Worm (Caenorhabditis elegans) whole organism, L1 larva: ENCODE measurements around the gene clec-176.

Experiments
- F16B12.6 ChIP-seq: fragments of 150-350 bp; optimal IDR thresholded peaks from 2 replicates; lab custom pipeline; 2014; ENCODE audit warnings: missing biosample characterization, missing genetic modification characterization
- Y116A8C.19 ChIP-seq: sonication (generic microtip); optimal IDR thresholded peaks from 2 replicates; lab custom pipeline; 2016; ENCODE audit warnings: missing compliant biosample characterization, missing genetic modification characterization, borderline replicate concordance
- aly-2 ChIP-seq: fragments of 150-350 bp; optimal IDR thresholded peaks from 2 replicates; lab custom pipeline; 2014; ENCODE audit warnings: missing biosample characterization, missing genetic modification characterization
- ama-1 ChIP-seq: fragments of 150-350 bp; optimal IDR thresholded peaks from 2 replicates; lab custom pipeline; 2014
- blmp-1 ChIP-seq: fragments of 150-350 bp; optimal IDR thresholded peaks from 2 replicates; lab custom pipeline; 2014; ENCODE audit warnings: missing biosample characterization, missing genetic modification characterization
- ceh-63 ChIP-seq: fragments of 200-800 bp; sonication (Bioruptor generic); optimal IDR thresholded peaks from 2 replicates; lab custom pipeline; 2018; ENCODE audit warnings: mild to moderate bottlenecking, missing genetic modification characterization, missing compliant biosample characterization
- ceh-82 ChIP-seq, 3 experiments: fragments of 150-350 bp in 1 of 3; sonication (generic microtip) in 2 of 3; optimal IDR thresholded peaks; 2 replicates each; lab custom pipeline; 2014 to 2017; ENCODE audit warnings: missing biosample characterization in 3 of 3, missing genetic modification characterization in 3 of 3
- efl-1 ChIP-seq, 4 experiments: fragments of 150-350 bp; optimal IDR thresholded peaks in 3 of 4; peaks in 1 of 4; 1 replicate in 1 of 4; 2 replicates in 3 of 4; lab custom pipeline; 2014; ENCODE audit warnings: missing biosample characterization in 2 of 4, missing genetic modification characterization in 2 of 4, missing genetic modification reagents in 2 of 4
- efl-3 ChIP-seq: fragments of 200-800 bp; sonication (Bioruptor generic); optimal IDR thresholded peaks from 2 replicates; lab custom pipeline; 2018; ENCODE audit warnings: mild to moderate bottlenecking, missing genetic modification characterization, missing compliant biosample characterization
- fos-1 ChIP-seq: fragments of 150-350 bp; optimal IDR thresholded peaks from 2 replicates; lab custom pipeline; 2014; ENCODE audit warnings: missing biosample characterization, missing genetic modification characterization
- grh-1 ChIP-seq: fragments of 200-800 bp; sonication (Bioruptor generic); IDR thresholded peaks from 2 replicates; pipeline ENCODE4 v1.3.6; 2022; ENCODE audit warnings: missing genetic modification reagents, missing genetic modification characterization, missing compliant biosample characterization
- hlh-17 ChIP-seq: fragments of 200-800 bp; sonication (Bioruptor generic); optimal IDR thresholded peaks from 2 replicates; lab custom pipeline; 2018; ENCODE audit warnings: missing genetic modification characterization, mild to moderate bottlenecking, missing compliant biosample characterization, moderate library complexity, borderline replicate concordance
- hlh-4 ChIP-seq: sonication (generic microtip); optimal IDR thresholded peaks from 2 replicates; lab custom pipeline; 2016; ENCODE audit warnings: mild to moderate bottlenecking, missing genetic modification characterization, missing compliant biosample characterization
- hpl-2 ChIP-seq: fragments of 150-350 bp; optimal IDR thresholded peaks from 2 replicates; lab custom pipeline; 2014; ENCODE audit warnings: missing biosample characterization, missing genetic modification reagents, missing genetic modification characterization
- isw-1 ChIP-seq: fragments of 200-800 bp; sonication (Bioruptor generic); IDR thresholded peaks from 2 replicates; pipeline ENCODE4 v1.3.6; 2022; ENCODE audit warnings: missing genetic modification characterization, missing compliant biosample characterization
- lin-13 ChIP-seq: fragments of 150-350 bp; optimal IDR thresholded peaks from 2 replicates; lab custom pipeline; 2014; ENCODE audit warnings: missing biosample characterization, missing genetic modification reagents, missing genetic modification characterization
- lin-14 ChIP-seq: fragments of 200-800 bp; sonication (Bioruptor generic); optimal IDR thresholded peaks from 2 replicates; lab custom pipeline; 2018; ENCODE audit warnings: mild to moderate bottlenecking, missing genetic modification characterization, moderate library complexity, missing compliant biosample characterization
- lin-39 ChIP-seq: fragments of 150-350 bp; optimal IDR thresholded peaks from 2 replicates; lab custom pipeline; 2014; ENCODE audit warnings: missing biosample characterization, missing genetic modification reagents, missing genetic modification characterization
- lir-3 ChIP-seq: sonication (generic microtip); optimal IDR thresholded peaks from 2 replicates; lab custom pipeline; 2016; ENCODE audit warnings: mild to moderate bottlenecking, missing genetic modification characterization, moderate library complexity, missing compliant biosample characterization; ENCODE audit not compliant: poor library complexity
- nhr-12 ChIP-seq: sonication (generic microtip); optimal IDR thresholded peaks from 2 replicates; lab custom pipeline; 2017; ENCODE audit warnings: missing biosample characterization, missing genetic modification characterization
- nhr-20 ChIP-seq: sonication (generic microtip); optimal IDR thresholded peaks from 2 replicates; lab custom pipeline; 2016; ENCODE audit warnings: mild to moderate bottlenecking, missing genetic modification characterization, missing compliant biosample characterization
- nhr-28 ChIP-seq: fragments of 150-350 bp; optimal IDR thresholded peaks from 2 replicates; lab custom pipeline; 2014; ENCODE audit warnings: missing biosample characterization, missing genetic modification characterization
- nhr-47 ChIP-seq: sonication (generic microtip); optimal IDR thresholded peaks from 2 replicates; lab custom pipeline; 2016; ENCODE audit warnings: mild to moderate bottlenecking, missing genetic modification characterization, moderate library complexity, missing compliant biosample characterization
- nhr-85 ChIP-seq: sonication (generic microtip); peaks from one replicate; lab custom pipeline; 2016; ENCODE audit warnings: missing genetic modification characterization, inconsistent platforms, missing compliant biosample characterization
- nhr-90 ChIP-seq: sonication (generic microtip); optimal IDR thresholded peaks from 2 replicates; lab custom pipeline; 2016; ENCODE audit warnings: mild to moderate bottlenecking, missing genetic modification characterization, missing compliant biosample characterization; ENCODE audit not compliant: poor library complexity
- pax-3 ChIP-seq: fragments of 200-800 bp; sonication (Bioruptor generic); optimal IDR thresholded peaks from 2 replicates; lab custom pipeline; 2018; ENCODE audit warnings: mild to moderate bottlenecking, missing genetic modification characterization, moderate library complexity, missing compliant biosample characterization
- rnt-1 ChIP-seq: sonication (generic microtip); optimal IDR thresholded peaks from 2 replicates; lab custom pipeline; 2016; ENCODE audit warnings: mild to moderate bottlenecking, missing genetic modification characterization, moderate library complexity, missing compliant biosample characterization
- snpc-4 ChIP-seq: fragments of 150-350 bp; optimal IDR thresholded peaks from 2 replicates; lab custom pipeline; 2014; ENCODE audit warnings: missing biosample characterization, missing genetic modification characterization
- sox-4 ChIP-seq: sonication (generic microtip); optimal IDR thresholded peaks from 2 replicates; lab custom pipeline; 2016; ENCODE audit warnings: missing genetic modification characterization, missing compliant biosample characterization
- sup-37 ChIP-seq: fragments of 200-800 bp; sonication (Bioruptor generic); optimal IDR thresholded peaks from 2 replicates; lab custom pipeline; 2018; ENCODE audit warnings: mild to moderate bottlenecking, missing genetic modification characterization, missing compliant biosample characterization
- tbx-2 ChIP-seq: sonication (generic microtip); optimal IDR thresholded peaks from 2 replicates; lab custom pipeline; 2016; ENCODE audit warnings: missing genetic modification characterization, missing compliant biosample characterization
- tlp-1 ChIP-seq: fragments of 150-350 bp; optimal IDR thresholded peaks from 2 replicates; lab custom pipeline; 2014; ENCODE audit warnings: missing biosample characterization, missing genetic modification characterization
- unc-62 ChIP-seq: fragments of 150-350 bp; optimal IDR thresholded peaks from 2 replicates; lab custom pipeline; 2014; ENCODE audit warnings: missing biosample characterization, missing genetic modification reagents, missing genetic modification characterization
- unc-86 ChIP-seq: sonication (generic microtip); optimal IDR thresholded peaks from 2 replicates; lab custom pipeline; 2016; ENCODE audit warnings: missing genetic modification characterization, missing compliant biosample characterization
- vab-15 ChIP-seq: sonication (generic microtip); optimal IDR thresholded peaks from 2 replicates; lab custom pipeline; 2017; ENCODE audit warnings: missing genotype, mild to moderate bottlenecking, missing genetic modification characterization, missing compliant biosample characterization
- ztf-11 ChIP-seq, 2 experiments: sonication (generic microtip); optimal IDR thresholded peaks; 2 replicates each; lab custom pipeline; 2016 to 2017; ENCODE audit warnings: missing genetic modification characterization in 2 of 2, missing biosample characterization in 1 of 2, missing compliant biosample characterization in 1 of 2

clec-176 gene

DNA sequence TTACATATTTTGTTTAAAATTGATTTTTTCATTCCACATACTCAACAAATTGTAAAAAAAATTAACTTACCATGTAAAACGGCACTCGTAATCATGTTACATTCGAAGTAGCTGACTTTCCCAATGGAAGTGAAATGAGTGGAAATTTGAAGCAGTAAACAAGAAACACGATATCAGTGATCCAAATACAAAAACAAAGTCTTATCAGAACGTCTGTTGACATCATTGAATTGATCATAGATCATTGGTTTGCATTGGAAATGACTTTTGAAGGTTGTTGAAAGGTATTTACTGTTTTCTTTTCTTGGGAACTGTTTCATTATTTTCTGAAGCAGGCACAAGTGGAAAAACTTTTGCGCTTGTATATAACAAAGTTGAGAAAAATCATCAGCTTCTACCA is 7.9 kb upstream of the clec-176 start, which contains the start of gene Y9C9A.16:
Y9C9A.16 (minus strand) TSS at position 131 of the 400 bp plus-strand sequence.
- no peak for TF ChIP-seq efl-3 (GFP tag; lab: Kevin White, UChicago)
- no peak for TF ChIP-seq tlp-1 (tag; lab: Kevin White, UChicago)
- TF ChIP-seq ceh-82 (tag; optimal IDR thresholded peaks at IDR 0.05; lab: Kevin White, UChicago): no peak
- TF ChIP-seq ceh-63: no peak
- no peak for TF ChIP-seq unc-86 (tag; lab: Kevin White, UChicago)
- TF ChIP-seq nhr-85 (tag; lab: Kevin White, UChicago): no peak
- TF ChIP-seq lin-14 (GFP tag; lab: Kevin White, UChicago): no peak
- TF ChIP-seq aly-2 (tag; lab: Kevin White, UChicago): no peak
- TF ChIP-seq nhr-47 (tag; lab: Kevin White, UChicago): no peak
- TF ChIP-seq Y116A8C.19 (tag; lab: Kevin White, UChicago): no peak
- no peak for TF ChIP-seq tbx-2 (tag; lab: Kevin White, UChicago)
- no peak for TF ChIP-seq grh-1 (GFP tag; lab: Robert Waterston, UW)
- no peak for TF ChIP-seq pax-3 (tag; lab: Kevin White, UChicago)
- no peak for TF ChIP-seq ama-1
- TF ChIP-seq rnt-1 (tag; lab: Kevin White, UChicago): no peak
- no peak for TF ChIP-seq sox-4 (tag; lab: Kevin White, UChicago)
- TF ChIP-seq sup-37 (GFP tag; lab: Kevin White, UChicago): no peak
- no peak for TF ChIP-seq nhr-20
- no peak for TF ChIP-seq hpl-2
- TF ChIP-seq, all 84 proteins: peak for 0

DNA sequence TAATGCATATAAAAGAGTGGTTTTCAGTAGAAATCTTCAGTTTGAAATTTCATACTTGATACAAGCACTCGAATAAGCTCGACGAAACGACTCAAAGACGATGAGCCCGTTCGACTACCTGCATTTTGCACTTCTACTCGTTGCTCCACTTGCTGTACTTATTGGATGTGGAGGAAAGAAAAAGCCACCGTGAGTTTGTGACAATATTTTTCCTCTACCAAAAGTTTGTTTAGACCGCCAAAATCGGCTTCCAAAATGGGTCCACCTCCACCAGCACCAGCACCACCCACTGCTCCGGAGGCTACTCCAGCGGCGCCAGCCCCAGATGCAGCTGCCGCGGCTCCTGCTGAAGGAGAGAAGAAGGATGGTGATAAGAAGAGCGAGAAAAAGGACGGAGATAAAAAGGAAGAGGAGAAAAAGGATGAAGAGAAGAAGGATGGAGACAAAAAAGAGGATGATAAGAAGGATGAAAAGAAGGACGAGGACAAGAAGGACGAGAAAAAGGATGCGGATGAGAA is 6.6 kb upstream of the clec-176 start, which contains the start of gene E03H12.5:
E03H12.5 (plus strand) TSS at position 51 of the 518 bp plus-strand sequence.
- TF ChIP-seq pax-3 (tag; lab: Kevin White, UChicago): no peak
- no peak for TF ChIP-seq lir-3 (tag; lab: Kevin White, UChicago)
- TF ChIP-seq ztf-11 (tag; optimal IDR thresholded peaks at IDR 0.05; lab: Kevin White, UChicago): no peak
- TF ChIP-seq blmp-1 (tag; lab: Kevin White, UChicago): no peak
- no peak for TF ChIP-seq F16B12.6 (tag; lab: Kevin White, UChicago)

ce11 chrIV:4981027-4981426 is 2.8 kb upstream of the clec-176 start, which contains the start of gene srz-24:
TSS of gene srz-24 (minus strand) at chrIV:4981127.
- TF ChIP-seq hlh-4 (tag; lab: Kevin White, UChicago): peak; percentile 9
- TF ChIP-seq nhr-90 (tag; lab: Kevin White, UChicago): no peak
- no peak for TF ChIP-seq Y116A8C.19 (tag; lab: Kevin White, UChicago)
- TF ChIP-seq tlp-1 (tag; lab: Kevin White, UChicago): no peak
- no peak for TF ChIP-seq efl-1 (optimal IDR thresholded peaks at IDR 0.05; lab: Kevin White, UChicago)
- TF ChIP-seq efl-1 (GFP tag; optimal IDR thresholded peaks at IDR 0.05 in 1 of 2; lab: Kevin White, UChicago): peak in 1 of 2 experiments; percentile 57
- no peak for TF ChIP-seq fos-1 (tag; lab: Kevin White, UChicago)

ce11 chrIV:4982477-4982876 is 1.4 kb upstream of the clec-176 start, which contains the start of gene E03H12.4:
TSS of gene E03H12.4 (plus strand) at chrIV:4982596.
- no peak for TF ChIP-seq vab-15 (tag; lab: Kevin White, UChicago)
- no peak for TF ChIP-seq efl-1 (optimal IDR thresholded peaks at IDR 0.05; lab: Kevin White, UChicago)
- TF ChIP-seq efl-1 (GFP tag; optimal IDR thresholded peaks at IDR 0.05 in 1 of 2; lab: Kevin White, UChicago): peak in 1 of 2 experiments; percentile 79
- TF ChIP-seq nhr-12 (tag; lab: Kevin White, UChicago): no peak
- no peak for TF ChIP-seq hlh-17 (GFP tag; lab: Kevin White, UChicago)
- no peak for TF ChIP-seq isw-1 (GFP tag; lab: Robert Waterston, UW)
- TF ChIP-seq, all 84 proteins: peak for 1

- TF ChIP-seq lin-13 (GFP tag; lab: Kevin White, UChicago) (no peak), lin-39 (tag; lab: Kevin White, UChicago) (no peak), unc-62 (GFP tag; lab: Kevin White, UChicago) (no peak), ama-1 (no peak), nhr-28 (tag; lab: Kevin White, UChicago) (no peak), hpl-2 (no peak), snpc-4 (tag; lab: Kevin White, UChicago) (no peak)
Measured at ce11 chrIV:4986246-4986645, 2.4 kb downstream of the clec-176 start, which contains the start of gene clec-177. TSS of gene clec-177 (plus strand) at chrIV:4986546.
